Worm (Caenorhabditis elegans) whole organism, late embryonic: ENCODE data around the gene ubq-2.

Experiments
- ceh-2 ChIP-seq: sonication (generic microtip); optimal IDR thresholded peaks from 2 replicates; lab custom pipeline; 2016; ENCODE audit warnings: missing genotype, missing genetic modification characterization, missing compliant biosample characterization
- ceh-34 ChIP-seq: sonication (generic microtip); optimal IDR thresholded peaks from 2 replicates; lab custom pipeline; 2016; ENCODE audit warnings: mild to moderate bottlenecking, missing genetic modification characterization, missing compliant biosample characterization
- dve-1 ChIP-seq: sonication (generic microtip); optimal IDR thresholded peaks from 2 replicates; lab custom pipeline; 2017; ENCODE audit warnings: antibody characterized with exemption, mild to moderate bottlenecking, missing genetic modification characterization, missing compliant biosample characterization
- hlh-8 ChIP-seq: sonication (generic microtip); optimal IDR thresholded peaks from 2 replicates; lab custom pipeline; 2016; ENCODE audit warnings: missing genotype, missing genetic modification characterization, missing compliant biosample characterization
- lin-11 ChIP-seq: fragments of 200-800 bp; sonication (Bioruptor generic); optimal IDR thresholded peaks from 2 replicates; lab custom pipeline; 2018; ENCODE audit warnings: mild to moderate bottlenecking, missing genetic modification characterization, missing compliant biosample characterization
- odd-2 ChIP-seq: sonication (generic microtip); optimal IDR thresholded peaks from 2 replicates; lab custom pipeline; 2017; ENCODE audit warnings: antibody characterized with exemption, mild to moderate bottlenecking, missing genetic modification characterization, missing compliant biosample characterization
- pha-4 ChIP-seq: fragments of 150-350 bp; optimal IDR thresholded peaks from 2 replicates; lab custom pipeline; 2018; ENCODE audit warnings: missing biosample characterization, missing genetic modification reagents, missing genetic modification characterization
- sox-2 ChIP-seq: fragments of 200-800 bp; sonication (Bioruptor generic); IDR thresholded peaks from 2 replicates; pipeline ENCODE4 v1.3.6; 2022; ENCODE audit warnings: missing genetic modification reagents, missing genetic modification characterization, missing compliant biosample characterization
- sox-4 ChIP-seq: sonication (generic microtip); optimal IDR thresholded peaks from 2 replicates; lab custom pipeline; 2017; ENCODE audit warnings: mild to moderate bottlenecking, missing genetic modification characterization, inconsistent platforms, missing compliant biosample characterization
- tbx-2 ChIP-seq: sonication (generic microtip); optimal IDR thresholded peaks from 2 replicates; lab custom pipeline; 2016; ENCODE audit warnings: missing genetic modification characterization, missing compliant biosample characterization
- unc-3 ChIP-seq, 2 experiments: fragments of 200-800 bp in 1 of 2; sonication (Bioruptor generic) in 1 of 2; sonication (generic microtip) in 1 of 2; conservative IDR thresholded peaks in 1 of 2; optimal IDR thresholded peaks in 1 of 2; 2 replicates each; pipeline versions ENCODE4 v1.3.6 to Lab custom; 2016 to 2022; ENCODE audit warnings: missing compliant biosample characterization in 2 of 2, missing genetic modification characterization in 2 of 2, missing genetic modification reagents in 1 of 2

DNA sequence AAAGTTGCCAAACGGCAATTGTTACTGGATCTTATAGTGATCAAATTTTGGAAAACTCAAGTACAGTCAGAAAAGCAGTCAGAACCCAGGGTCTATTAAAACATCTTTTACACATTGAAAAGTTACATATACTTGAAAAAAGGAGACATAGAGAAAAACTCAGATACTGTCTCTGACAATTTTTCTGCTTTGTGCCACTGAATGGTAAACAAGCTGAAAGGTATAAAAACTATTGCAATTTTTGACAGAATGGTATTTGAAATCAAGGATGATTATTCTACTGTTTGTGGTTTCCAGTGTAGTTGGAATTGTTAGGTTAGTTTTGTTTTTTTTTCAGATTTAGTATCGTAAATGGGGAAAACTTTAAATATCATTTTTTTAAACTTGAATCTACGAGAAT lies 42.4 kb upstream of the ubq-2 start, which contains the start of gene cyp-13A11:
- no peak for TF ChIP-seq odd-2 (tag; lab: Kevin White, UChicago)
- TF ChIP-seq ceh-34 (tag; lab: Kevin White, UChicago), result no peak
- no peak for TF ChIP-seq lin-11
- TF ChIP-seq pha-4, result no peak
- no peak for TF ChIP-seq sox-4 (tag; lab: Kevin White, UChicago)
- TF ChIP-seq sox-2 (GFP tag; lab: Robert Waterston, UW), result no peak
- TF ChIP-seq unc-3 (GFP tag; conservative IDR thresholded peaks at IDR 0.05; lab: Robert Waterston, UW), result no peak
- TF ChIP-seq unc-3 (tag; optimal IDR thresholded peaks at IDR 0.05; lab: Kevin White, UChicago), result no peak
- TF ChIP-seq ceh-2, result no peak
- TF ChIP-seq tbx-2 (tag; lab: Kevin White, UChicago), result no peak
- no peak for TF ChIP-seq hlh-8 (tag; lab: Kevin White, UChicago)
- TF ChIP-seq dve-1 (tag; lab: Kevin White, UChicago), result no peak
